Worm (Caenorhabditis elegans) whole organism, young adult: ENCODE data around the gene npp-27.

Experiments
- B0261.1 ChIP-seq: sonication (generic microtip); optimal IDR thresholded peaks from 2 replicates; lab custom pipeline; 2016; ENCODE audit warnings: mild to moderate bottlenecking, missing genetic modification characterization, moderate library complexity, missing compliant biosample characterization
- C06A6.2 ChIP-seq: fragments of 200-800 bp; sonication (Bioruptor generic); conservative IDR thresholded peaks from 2 replicates; pipeline ENCODE4 v1.3.6; 2022; ENCODE audit warnings: missing genetic modification characterization, missing compliant biosample characterization
- F37B4.10 ChIP-seq: fragments of 200-800 bp; sonication (Bioruptor generic); IDR thresholded peaks from 2 replicates; pipeline ENCODE4 v1.3.6; 2022; ENCODE audit warnings: missing genetic modification characterization, missing compliant biosample characterization
- F55B11.4 ChIP-seq: sonication (generic microtip); optimal IDR thresholded peaks from 2 replicates; lab custom pipeline; 2016; ENCODE audit warnings: missing compliant biosample characterization, missing genetic modification characterization, borderline replicate concordance; ENCODE audit not compliant: insufficient read depth
- Y67H2A.10 ChIP-seq: fragments of 200-800 bp; sonication (Bioruptor generic); conservative IDR thresholded peaks from 2 replicates; pipeline ENCODE4 v1.3.6; 2022; ENCODE audit warnings: missing genetic modification reagents, missing genetic modification characterization, missing compliant biosample characterization
- aptf-2 ChIP-seq: fragments of 200-800 bp; sonication (Bioruptor generic); conservative IDR thresholded peaks from 2 replicates; pipeline ENCODE4 v1.3.6; 2022; ENCODE audit warnings: missing genetic modification reagents, missing genetic modification characterization, missing compliant biosample characterization
- bed-1 ChIP-seq: fragments of 200-800 bp; sonication (Bioruptor generic); IDR thresholded peaks from 2 replicates; pipeline ENCODE4 v1.3.6; 2022; ENCODE audit warnings: missing genetic modification reagents, missing genetic modification characterization, missing compliant biosample characterization
- cebp-1 ChIP-seq, 2 experiments: fragments of 200-800 bp in 1 of 2; sonication (Bioruptor generic) in 1 of 2; sonication (generic microtip) in 1 of 2; IDR thresholded peaks in 1 of 2; optimal IDR thresholded peaks in 1 of 2; 2 replicates each; pipeline versions ENCODE4 v1.3.6 to Lab custom; 2017 to 2022; ENCODE audit warnings: missing compliant biosample characterization in 2 of 2, missing genetic modification characterization in 2 of 2, mild to moderate bottlenecking in 1 of 2, missing genetic modification reagents in 1 of 2, moderate library complexity in 1 of 2
- ceh-100 ChIP-seq: fragments of 200-800 bp; sonication (Bioruptor generic); IDR thresholded peaks from 2 replicates; pipeline ENCODE4 v1.3.6; 2022; ENCODE audit warnings: missing genetic modification reagents, missing genetic modification characterization, missing compliant biosample characterization
- ceh-40 ChIP-seq: fragments of 200-800 bp; sonication (Bioruptor generic); IDR thresholded peaks from 2 replicates; pipeline ENCODE4 v1.3.6; 2022; ENCODE audit warnings: missing genetic modification characterization, missing compliant biosample characterization
- chd-7 ChIP-seq: sonication (generic microtip); optimal IDR thresholded peaks from 2 replicates; lab custom pipeline; 2016; ENCODE audit warnings: mild to moderate bottlenecking, missing genetic modification characterization, moderate library complexity, missing compliant biosample characterization
- dox-1 ChIP-seq: fragments of 200-800 bp; sonication (Bioruptor generic); IDR thresholded peaks from 2 replicates; pipeline ENCODE4 v1.3.6; 2022; ENCODE audit warnings: missing genetic modification reagents, missing genetic modification characterization, missing compliant biosample characterization
- dpff-1 ChIP-seq: sonication (generic microtip); optimal IDR thresholded peaks from 2 replicates; lab custom pipeline; 2017; ENCODE audit warnings: mild to moderate bottlenecking, missing genetic modification characterization, missing compliant biosample characterization
- dpl-1 ChIP-seq: fragments of 150-350 bp; optimal IDR thresholded peaks from 2 replicates; lab custom pipeline; 2014; ENCODE audit warnings: missing biosample characterization, missing genetic modification reagents, missing genetic modification characterization
- egl-44 ChIP-seq: fragments of 200-800 bp; sonication (Bioruptor generic); IDR thresholded peaks from 2 replicates; pipeline ENCODE4 v1.3.6; 2022; ENCODE audit warnings: missing genetic modification reagents, missing genetic modification characterization, missing compliant biosample characterization
- hrde-1 ChIP-seq: sonication (generic microtip); optimal IDR thresholded peaks from 2 replicates; lab custom pipeline; 2016; ENCODE audit warnings: missing genetic modification characterization, mild to moderate bottlenecking, missing compliant biosample characterization, moderate library complexity, missing genotype, missing genetic modification reagents, borderline replicate concordance
- lag-1 ChIP-seq: fragments of 200-800 bp; sonication (Bioruptor generic); IDR thresholded peaks from 2 replicates; pipeline ENCODE4 v1.3.6; 2022; ENCODE audit warnings: missing genetic modification reagents, missing genetic modification characterization, missing compliant biosample characterization
- lin-54 ChIP-seq: fragments of 200-800 bp; sonication (Bioruptor generic); optimal IDR thresholded peaks from 2 replicates; lab custom pipeline; 2018; ENCODE audit warnings: mild to moderate bottlenecking, missing genetic modification characterization, missing compliant biosample characterization
- lsl-1 ChIP-seq: fragments of 200-800 bp; sonication (Bioruptor generic); optimal IDR thresholded peaks from 2 replicates; lab custom pipeline; 2018; ENCODE audit warnings: mild to moderate bottlenecking, missing genetic modification characterization, moderate library complexity, missing compliant biosample characterization
- madf-6 ChIP-seq: fragments of 200-800 bp; sonication (Bioruptor generic); IDR thresholded peaks from 2 replicates; pipeline ENCODE4 v1.3.6; 2022; ENCODE audit warnings: missing genetic modification reagents, missing genetic modification characterization, missing compliant biosample characterization
- mel-28 ChIP-seq: sonication (generic microtip); optimal IDR thresholded peaks from 2 replicates; lab custom pipeline; 2016; ENCODE audit warnings: borderline replicate concordance, mild to moderate bottlenecking, missing genetic modification characterization, missing compliant biosample characterization
- mxl-1 ChIP-seq: sonication (generic microtip); optimal IDR thresholded peaks from 2 replicates; lab custom pipeline; 2016; ENCODE audit warnings: missing genetic modification characterization, missing compliant biosample characterization
- nfyb-1 ChIP-seq: fragments of 200-800 bp; sonication (Bioruptor generic); IDR thresholded peaks from 2 replicates; pipeline ENCODE4 v1.3.6; 2022; ENCODE audit warnings: missing genetic modification reagents, missing genetic modification characterization, missing compliant biosample characterization
- nhr-27 ChIP-seq: fragments of 200-800 bp; sonication (Bioruptor generic); optimal IDR thresholded peaks from 2 replicates; lab custom pipeline; 2018; ENCODE audit warnings: mild to moderate bottlenecking, missing genetic modification characterization, moderate library complexity, missing compliant biosample characterization
- rec-8 ChIP-seq, 2 experiments: sonication (generic microtip); optimal IDR thresholded peaks; 2 replicates each; lab custom pipeline; 2016; ENCODE audit warnings: mild to moderate bottlenecking in 2 of 2, missing genetic modification characterization in 2 of 2, missing genetic modification reagents in 2 of 2, missing genotype in 2 of 2, missing biosample characterization in 1 of 2, missing compliant biosample characterization in 1 of 2, moderate library complexity in 1 of 2
- snpc-1.1 ChIP-seq: sonication (generic microtip); optimal IDR thresholded peaks from 2 replicates; lab custom pipeline; 2017; ENCODE audit warnings: missing genetic modification characterization, mild to moderate bottlenecking, missing compliant biosample characterization, antibody characterized with exemption, moderate library complexity, missing genotype, missing genetic modification reagents; ENCODE audit not compliant: insufficient read depth
- unc-62 ChIP-seq: fragments of 150-350 bp; optimal IDR thresholded peaks from 2 replicates; lab custom pipeline; 2014; ENCODE audit warnings: missing biosample characterization, missing genetic modification reagents, missing genetic modification characterization
- zfh-2 ChIP-seq: fragments of 200-800 bp; sonication (Bioruptor generic); conservative IDR thresholded peaks from 2 replicates; pipeline ENCODE4 v1.3.6; 2022; ENCODE audit warnings: missing genetic modification reagents, missing genetic modification characterization, missing compliant biosample characterization
- ztf-18 ChIP-seq: sonication (generic microtip); optimal IDR thresholded peaks from 2 replicates; lab custom pipeline; 2016; ENCODE audit warnings: missing genotype, mild to moderate bottlenecking, missing genetic modification characterization, missing compliant biosample characterization
- ztf-3 ChIP-seq: fragments of 200-800 bp; sonication (Bioruptor generic); optimal IDR thresholded peaks from 2 replicates; lab custom pipeline; 2018; ENCODE audit warnings: mild to moderate bottlenecking, missing genetic modification characterization, missing compliant biosample characterization

npp-27 gene

ce11 chrIV:7870451-7870850 is 39.6 kb downstream of the npp-27 start, which contains the start of gene T06C10.3:
Gene T06C10.3 (plus strand): TSS chrIV:7870751.
- TF ChIP-seq hrde-1 (tag; lab: Kevin White, UChicago) = no peak
- no peak for TF ChIP-seq dpl-1 (GFP tag; lab: Kevin White, UChicago)
- TF ChIP-seq lag-1 (GFP tag; lab: Robert Waterston, UW) = no peak
- TF ChIP-seq unc-62 (GFP tag; lab: Kevin White, UChicago) = no peak
- TF ChIP-seq nfyb-1 (GFP tag; lab: Robert Waterston, UW) = no peak
- no peak for TF ChIP-seq egl-44 (GFP tag; lab: Robert Waterston, UW)
- no peak for TF ChIP-seq ztf-3 (GFP tag; lab: Kevin White, UChicago)
- TF ChIP-seq dpff-1 (tag; lab: Kevin White, UChicago) = no peak
- no peak for TF ChIP-seq ztf-18 (tag; lab: Kevin White, UChicago)
- TF ChIP-seq F37B4.10 (GFP tag; lab: Robert Waterston, UW) = no peak
- no peak for TF ChIP-seq chd-7 (tag; lab: Kevin White, UChicago)
- TF ChIP-seq B0261.1 (tag; lab: Kevin White, UChicago) = no peak
- no peak for TF ChIP-seq nhr-27
- TF ChIP-seq C06A6.2 (GFP tag; lab: Robert Waterston, UW) = no peak
- TF ChIP-seq lin-54 (GFP tag; lab: Kevin White, UChicago) = no peak
- TF ChIP-seq madf-6 (GFP tag; lab: Robert Waterston, UW) = no peak

DNA sequence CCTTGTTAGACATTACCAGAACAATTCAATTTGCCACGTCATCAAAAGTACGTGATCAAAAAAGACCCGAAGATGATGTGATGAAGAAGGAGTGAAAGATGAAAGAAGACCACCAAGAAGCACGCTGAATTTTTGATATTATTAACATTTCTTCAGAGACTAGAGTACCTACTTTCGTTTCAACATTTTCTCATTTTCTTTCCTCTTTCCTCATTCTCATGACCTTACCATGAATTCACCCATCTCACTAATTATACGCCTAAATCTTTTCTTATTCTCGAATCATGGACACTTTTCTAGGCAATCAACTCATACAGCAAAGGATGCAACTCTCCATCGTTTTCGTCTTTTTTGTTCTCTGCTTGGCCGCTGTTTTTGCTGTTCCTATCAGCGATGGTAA is 41.4 kb downstream of the npp-27 start, which contains the start of gene flp-10:
Gene flp-10, plus strand, starts transcription at position 301 of the 400 bp plus-strand sequence.
- TF ChIP-seq ztf-3 (GFP tag; lab: Kevin White, UChicago) (no peak), lin-54 (GFP tag; lab: Kevin White, UChicago) (no peak), lsl-1 (GFP tag; lab: Kevin White, UChicago) (no peak), zfh-2 (GFP tag; lab: Robert Waterston, UW) (no peak), aptf-2 (GFP tag; lab: Robert Waterston, UW) (no peak), C06A6.2 (GFP tag; lab: Robert Waterston, UW) (no peak), mxl-1 (tag; lab: Kevin White, UChicago) (no peak), Y67H2A.10 (no peak), rec-8 (tag; optimal IDR thresholded peaks at IDR 0.05; lab: Kevin White, UChicago) (no peak), ceh-40 (GFP tag; lab: Robert Waterston, UW) (no peak), madf-6 (GFP tag; lab: Robert Waterston, UW) (no peak), bed-1 (GFP tag; lab: Robert Waterston, UW) (no peak), ceh-100 (GFP tag; lab: Robert Waterston, UW) (no peak), mel-28 (tag; lab: Kevin White, UChicago) (no peak), cebp-1 (GFP tag; IDR thresholded peaks at IDR 0.05; lab: Robert Waterston, UW) (no peak), cebp-1 (tag; optimal IDR thresholded peaks at IDR 0.05; lab: Kevin White, UChicago) (no peak), snpc-1.1 (tag; lab: Kevin White, UChicago) (no peak), F55B11.4 (no peak), dox-1 (GFP tag; lab: Robert Waterston, UW) (no peak)
